Worm (Caenorhabditis elegans): ENCODE measurements around the gene lars-1.

The lars-1 gene

DNA sequence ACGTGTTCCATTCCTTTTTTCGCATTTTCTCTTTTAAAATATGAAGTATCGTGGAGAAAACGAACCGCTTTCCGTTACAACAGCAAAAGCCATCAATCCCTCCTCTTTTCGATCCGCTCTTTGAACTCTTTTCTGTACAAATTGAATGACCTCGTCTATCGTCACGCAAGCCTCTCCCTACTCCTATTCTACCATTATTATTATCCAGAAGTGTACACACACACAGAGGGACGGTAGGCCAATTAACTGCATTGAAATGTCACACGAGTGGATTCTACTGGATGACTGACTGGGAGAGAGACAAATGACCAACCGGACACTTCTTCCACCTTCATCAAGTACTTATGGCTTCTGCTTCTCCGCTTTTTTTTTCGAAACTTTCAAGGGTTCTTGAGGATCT is 21.6 kb upstream of the lars-1 start:
- TF ChIP-seq tbx-11 (GFP tag; IDR thresholded peaks at IDR 0.05), result no peak
- TF ChIP-seq ceh-36 (tag; optimal IDR thresholded peaks at IDR 0.05), result no peak

DNA sequence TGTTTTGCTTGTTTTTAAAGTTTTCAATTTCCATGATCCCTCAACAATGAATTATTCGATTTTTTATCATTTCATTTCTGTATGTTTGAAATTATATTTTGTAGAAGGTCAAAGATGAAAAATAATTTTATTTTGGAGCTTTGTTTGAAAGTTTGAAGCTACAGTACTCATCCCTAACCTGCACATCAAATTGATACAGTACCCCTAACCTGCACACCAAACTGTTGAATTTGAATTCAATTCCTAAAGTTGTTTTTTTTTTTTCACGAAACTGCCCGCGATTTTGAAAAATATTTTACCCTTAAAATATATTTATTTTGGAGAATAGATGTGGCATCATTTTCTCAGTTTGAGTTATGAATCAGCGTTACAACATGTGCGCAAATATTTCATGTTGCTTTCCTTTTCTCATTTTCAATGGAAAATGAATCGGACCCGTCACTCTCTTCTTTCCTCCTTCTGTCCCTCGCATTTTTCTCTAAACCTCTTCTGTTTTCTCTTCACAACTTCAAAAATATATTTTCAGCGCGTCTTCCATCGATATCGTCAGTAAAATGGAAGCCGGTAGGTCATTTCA is 19.2 kb upstream of the lars-1 start, which contains the start of gene R74.8:
R74.8 (plus strand) TSS at position 527 of the 577 bp plus-strand sequence.
- TF ChIP-seq scrt-1 (GFP tag; IDR thresholded peaks at IDR 0.05), result no peak
- TF ChIP-seq hmbx-1 (tag; optimal IDR thresholded peaks at IDR 0.05), result no peak
- no peak for TF ChIP-seq pes-1 (GFP tag; IDR thresholded peaks at IDR 0.05)
- no peak for TF ChIP-seq hmg-4 (GFP tag; optimal IDR thresholded peaks at IDR 0.05)
- no peak for TF ChIP-seq ceh-13 (GFP tag; optimal IDR thresholded peaks at IDR 0.05)
- no peak for TF ChIP-seq ets-7 (tag; optimal IDR thresholded peaks at IDR 0.05)
- TF ChIP-seq flt-1 (GFP tag; IDR thresholded peaks at IDR 0.05), result no peak
- TF ChIP-seq B0310.2 (tag; optimal IDR thresholded peaks at IDR 0.05), result no peak
- TF ChIP-seq tbx-11 (GFP tag; IDR thresholded peaks at IDR 0.05), result no peak

DNA sequence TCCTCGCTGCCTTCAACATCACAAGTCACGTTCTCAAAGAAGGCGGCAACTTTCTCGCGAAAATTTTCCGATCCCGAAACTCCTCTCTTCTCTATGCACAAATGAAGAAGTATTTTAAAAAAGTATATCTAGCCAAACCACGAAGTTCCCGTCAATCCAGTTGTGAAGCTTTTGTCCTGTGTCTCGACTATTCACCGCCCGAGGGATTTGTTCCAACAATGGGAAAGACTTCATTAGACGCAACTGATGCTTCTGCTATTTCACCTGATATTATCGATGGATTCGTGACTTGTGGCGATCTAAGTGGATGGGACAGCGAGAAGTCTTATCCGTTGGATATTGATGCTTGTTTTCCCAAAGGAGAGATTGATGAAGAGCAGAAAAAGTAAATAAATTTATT is 18.4 kb upstream of the lars-1 start:
- TF ChIP-seq hnd-1 (tag; optimal IDR thresholded peaks at IDR 0.05), result no peak

- TF ChIP-seq hnd-1 (tag; optimal IDR thresholded peaks at IDR 0.05) (no peak), aly-1 (tag; optimal IDR thresholded peaks at IDR 0.05) (no peak), scrt-1 (GFP tag; IDR thresholded peaks at IDR 0.05) (no peak), tbx-11 (GFP tag; IDR thresholded peaks at IDR 0.05) (no peak), hmg-4 (GFP tag; optimal IDR thresholded peaks at IDR 0.05) (no peak), flt-1 (GFP tag; IDR thresholded peaks at IDR 0.05) (no peak), F13C5.2 (tag; optimal IDR thresholded peaks at IDR 0.05) (no peak), tra-4 (tag; optimal IDR thresholded peaks at IDR 0.05) (no peak), ceh-36 (tag; optimal IDR thresholded peaks at IDR 0.05) (no peak), ets-7 (tag; optimal IDR thresholded peaks at IDR 0.05) (no peak), B0310.2 (tag; optimal IDR thresholded peaks at IDR 0.05) (no peak), sea-1 (GFP tag; conservative IDR thresholded peaks at IDR 0.05) (no peak), pes-1 (GFP tag; IDR thresholded peaks at IDR 0.05) (no peak)
Measured at ce11 chrIII:4204072-4204471, 17.5 kb upstream of the lars-1 start, which contains the start of the genes pelo-1 and R74.7. pelo-1 (minus strand) TSS chrIII:4204222. R74.7 (plus strand) TSS chrIII:4204429.

DNA sequence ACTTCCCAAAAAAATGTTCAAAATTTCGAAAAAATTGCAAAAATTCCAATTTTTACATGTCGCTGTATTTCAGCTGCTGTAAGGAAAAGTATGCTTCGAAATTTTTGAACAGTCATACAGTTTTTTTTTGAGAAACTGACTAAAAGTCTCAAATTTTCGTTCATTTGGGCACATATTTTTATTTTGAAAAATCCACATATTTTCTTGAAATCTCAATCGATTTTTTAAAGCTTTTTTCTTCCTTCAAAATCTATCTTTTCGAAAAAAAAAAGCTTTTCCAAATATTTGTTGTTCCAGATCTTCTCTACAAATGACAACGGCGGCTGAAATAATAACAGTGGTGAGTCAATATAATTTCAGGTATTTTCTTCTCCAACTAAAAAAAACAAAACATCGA is 10.4 kb upstream of the lars-1 start, which contains the start of gene asd-1:
asd-1 (plus strand) TSS at position 298 of the 397 bp plus-strand sequence.
- TF ChIP-seq ama-1 (optimal IDR thresholded peaks at IDR 0.05), result no peak
- no peak for TF ChIP-seq tra-4 (tag; optimal IDR thresholded peaks at IDR 0.05)
- TF ChIP-seq ceh-13 (GFP tag; optimal IDR thresholded peaks at IDR 0.05), result no peak
- no peak for TF ChIP-seq hmbx-1 (tag; optimal IDR thresholded peaks at IDR 0.05)
- no peak for TF ChIP-seq F13C5.2 (tag; optimal IDR thresholded peaks at IDR 0.05)
- no peak for TF ChIP-seq flt-1 (GFP tag; IDR thresholded peaks at IDR 0.05)
- no peak for TF ChIP-seq scrt-1 (GFP tag; IDR thresholded peaks at IDR 0.05)
- no peak for TF ChIP-seq pes-1 (GFP tag; IDR thresholded peaks at IDR 0.05)

- no peak for TF ChIP-seq tra-4 (tag; optimal IDR thresholded peaks at IDR 0.05)
- peak; percentile 59; the same call in 1 of the 2 replicates for TF ChIP-seq tbx-37 (GFP tag; conservative IDR thresholded peaks at IDR 0.05)
- peak; percentile 41 for TF ChIP-seq hmg-4 (GFP tag; optimal IDR thresholded peaks at IDR 0.05)
Measured at ce11 chrIII:4196301-4196987, 9.8 kb upstream of the lars-1 start.

DNA sequence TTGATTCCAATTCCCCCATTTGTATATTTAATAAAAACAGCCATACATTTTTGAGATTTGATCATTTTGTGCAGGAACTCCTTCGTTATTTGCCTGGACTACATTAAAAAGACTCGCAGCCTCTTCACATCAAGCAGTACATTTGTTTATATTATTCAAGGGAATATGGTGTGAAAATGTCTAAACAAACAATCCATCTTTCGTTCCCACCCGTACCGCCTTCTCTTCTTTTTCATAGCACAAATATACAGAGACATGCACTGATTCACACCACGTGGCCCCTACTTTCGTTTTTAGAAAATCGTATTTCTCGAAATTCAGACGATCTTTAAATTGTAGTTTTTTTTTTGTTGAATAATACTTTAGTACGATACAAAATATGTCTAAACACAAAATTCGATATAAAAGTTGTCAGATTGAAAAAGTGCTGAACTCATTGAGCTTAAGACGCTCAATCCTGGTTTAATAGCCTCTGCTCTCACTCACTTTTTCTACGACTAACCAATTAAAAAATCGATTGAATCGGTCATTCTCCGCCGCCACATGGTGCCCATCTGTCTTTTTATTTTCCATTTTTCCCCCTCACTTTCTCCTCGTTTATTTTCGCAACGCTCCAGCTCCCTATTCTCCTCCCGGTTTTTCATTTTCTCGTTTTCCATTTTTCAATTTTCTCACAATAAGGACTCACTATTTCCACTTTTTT is 8.9 kb upstream of the lars-1 start:
- TF ChIP-seq tbx-37 (GFP tag; conservative IDR thresholded peaks at IDR 0.05) (0 out of 2 replicates have a peak, but pooled peaks have one; percentile 5), aly-1 (tag; optimal IDR thresholded peaks at IDR 0.05) (no peak), sea-1 (GFP tag; conservative IDR thresholded peaks at IDR 0.05) (0 out of 2 replicates have a peak, but pooled peaks have one; percentile 35)

DNA sequence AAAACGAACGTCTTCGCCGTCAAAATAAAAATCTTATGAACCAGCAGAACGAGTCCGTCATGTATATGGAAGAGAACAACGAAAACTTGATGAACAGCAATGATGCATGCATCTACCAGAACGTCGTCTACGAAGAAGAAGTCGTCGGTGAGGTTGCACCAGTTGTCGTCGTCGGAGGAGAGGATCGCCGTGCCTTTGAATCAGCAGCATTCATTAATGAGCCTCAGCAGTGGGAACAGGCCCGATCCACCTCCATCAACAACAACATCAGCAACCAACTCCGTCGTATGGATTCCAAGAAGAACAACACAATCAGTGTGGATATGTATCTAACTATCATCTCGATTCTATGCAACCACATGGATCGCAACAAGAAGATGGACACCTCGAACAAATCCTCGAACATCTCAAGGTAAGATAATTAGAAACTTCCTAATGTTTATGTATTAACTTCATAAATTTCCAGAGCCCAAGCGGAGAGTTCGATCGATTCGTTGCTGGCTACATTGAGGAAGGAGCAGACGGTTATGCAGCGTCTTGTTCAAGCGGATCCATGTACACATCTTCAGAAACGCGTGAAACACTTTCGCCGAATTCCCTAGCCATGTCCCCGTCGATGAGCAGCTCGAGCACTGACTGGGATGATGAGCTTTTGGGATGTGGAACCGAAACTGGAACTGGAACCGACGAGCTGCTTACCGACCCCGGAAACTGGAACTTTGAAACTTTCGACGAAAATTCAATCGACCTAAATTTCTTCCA is 7.9 kb upstream of the lars-1 start:
- TF ChIP-seq hmg-4 (GFP tag; optimal IDR thresholded peaks at IDR 0.05), result no peak
- no peak for TF ChIP-seq ets-7 (tag; optimal IDR thresholded peaks at IDR 0.05)
- no peak for TF ChIP-seq flt-1 (GFP tag; IDR thresholded peaks at IDR 0.05)
- no peak for TF ChIP-seq ceh-13 (GFP tag; optimal IDR thresholded peaks at IDR 0.05)
- no peak for TF ChIP-seq tbx-37 (GFP tag; conservative IDR thresholded peaks at IDR 0.05)
- TF ChIP-seq hnd-1 (tag; optimal IDR thresholded peaks at IDR 0.05), result no peak
- TF ChIP-seq B0310.2 (tag; optimal IDR thresholded peaks at IDR 0.05), result no peak
- TF ChIP-seq F13C5.2 (tag; optimal IDR thresholded peaks at IDR 0.05), result no peak
- no peak for TF ChIP-seq sea-1 (GFP tag; conservative IDR thresholded peaks at IDR 0.05)
